Fruit fly (Drosophila melanogaster) whole organism, embryonic: ENCODE measurements around the gene rumi.
A peak's percentile ranks its signal among the peaks of the same experiment; 100 is the strongest.

Source experiments
- Atf-2 ChIP-seq: fragments of 200-800 bp; sonication (Bioruptor generic); optimal IDR thresholded peaks from 2 replicates; lab custom pipeline; 2016; ENCODE audit warnings: missing biosample characterization, missing genetic modification characterization
- B-H1 ChIP-seq: fragments of 200-800 bp; sonication (Bioruptor generic); IDR thresholded peaks from 3 replicates; pipeline ENCODE4 v1.3.6; 2022; ENCODE audit warnings: missing biosample characterization, missing genetic modification characterization
- CG10147 ChIP-seq: fragments of 200-800 bp; sonication (Bioruptor generic); optimal IDR thresholded peaks from 2 replicates; lab custom pipeline; 2019; ENCODE audit warnings: missing biosample characterization, mild to moderate bottlenecking, missing genetic modification characterization, moderate library complexity
- CG10274 ChIP-seq: fragments of 200-800 bp; sonication (Bioruptor generic); optimal IDR thresholded peaks from 3 replicates; lab custom pipeline; 2017; ENCODE audit warnings: missing biosample characterization, mild to moderate bottlenecking, missing genetic modification characterization
- CG10959 ChIP-seq: fragments of 200-800 bp; sonication (Bioruptor generic); IDR thresholded peaks from 2 replicates; pipeline ENCODE4 v1.3.6; 2022; ENCODE audit warnings: missing biosample characterization, missing genetic modification characterization
- CG11456 ChIP-seq: fragments of 200-800 bp; sonication (Bioruptor generic); IDR thresholded peaks from 3 replicates; pipeline ENCODE4 v1.3.6; 2022; ENCODE audit warnings: missing biosample characterization, missing genetic modification characterization
- CG13775 ChIP-seq: fragments of 200-800 bp; sonication (Bioruptor generic); optimal IDR thresholded peaks from 3 replicates; lab custom pipeline; 2017; ENCODE audit warnings: missing biosample characterization, mild to moderate bottlenecking, missing genetic modification characterization
- CG14441 ChIP-seq: fragments of 200-800 bp; sonication (Bioruptor generic); IDR thresholded peaks from 2 replicates; pipeline ENCODE4 v1.3.6; 2022; ENCODE audit warnings: missing biosample characterization, missing genetic modification characterization
- CG1603 ChIP-seq: fragments of 200-800 bp; sonication (Bioruptor generic); optimal IDR thresholded peaks from 2 replicates; lab custom pipeline; 2019; ENCODE audit warnings: missing biosample characterization, mild to moderate bottlenecking, missing genetic modification characterization, moderate library complexity
- CG1647 ChIP-seq: fragments of 200-800 bp; sonication (Bioruptor generic); optimal IDR thresholded peaks from 3 replicates; lab custom pipeline; 2016; ENCODE audit warnings: missing biosample characterization, missing genetic modification characterization
- CG17612 ChIP-seq: fragments of 200-800 bp; sonication (Bioruptor generic); IDR thresholded peaks from 2 replicates; pipeline ENCODE4 v1.3.6; 2022; ENCODE audit warnings: missing biosample characterization, missing genetic modification characterization
- CG18764 ChIP-seq: fragments of 200-800 bp; sonication (Bioruptor generic); optimal IDR thresholded peaks from 3 replicates; lab custom pipeline; 2016; ENCODE audit warnings: missing biosample characterization, missing genetic modification characterization
- CG31224 ChIP-seq: fragments of 200-800 bp; sonication (Bioruptor generic); IDR thresholded peaks from 2 replicates; pipeline ENCODE4 v1.3.6; 2022; ENCODE audit warnings: missing biosample characterization, missing genetic modification characterization
- CG3281 ChIP-seq: fragments of 200-800 bp; sonication (Bioruptor generic); optimal IDR thresholded peaks from 3 replicates; lab custom pipeline; 2017; ENCODE audit warnings: missing biosample characterization, mild to moderate bottlenecking, missing genetic modification characterization
- CG33557 ChIP-seq: fragments of 200-800 bp; sonication (Bioruptor generic); optimal IDR thresholded peaks from 2 replicates; lab custom pipeline; 2019; ENCODE audit warnings: missing biosample characterization, mild to moderate bottlenecking, missing genetic modification characterization, moderate library complexity
- CG34376 ChIP-seq: fragments of 200-800 bp; sonication (Bioruptor generic); optimal IDR thresholded peaks from 2 replicates; lab custom pipeline; 2018; ENCODE audit warnings: missing biosample characterization, mild to moderate bottlenecking, missing genetic modification characterization
- CG3847 ChIP-seq: fragments of 200-800 bp; sonication (Bioruptor generic); IDR thresholded peaks from 2 replicates; pipeline ENCODE4 v1.3.6; 2022; ENCODE audit warnings: missing biosample characterization, missing genetic modification characterization
- CG4404 ChIP-seq: fragments of 200-800 bp; sonication (Bioruptor generic); IDR thresholded peaks from 2 replicates; pipeline ENCODE4 v1.3.6; 2022; ENCODE audit warnings: missing biosample characterization, missing genetic modification characterization
- CG4424 ChIP-seq: fragments of 200-800 bp; sonication (Bioruptor generic); optimal IDR thresholded peaks from 3 replicates; lab custom pipeline; 2016; ENCODE audit warnings: missing biosample characterization, missing genetic modification characterization
- CG6813 ChIP-seq: fragments of 200-800 bp; sonication (Bioruptor generic); optimal IDR thresholded peaks from 2 replicates; lab custom pipeline; 2017; ENCODE audit warnings: missing biosample characterization, missing genetic modification characterization, mild to moderate bottlenecking, moderate library complexity, missing genetic modification reagents
- CG6854 ChIP-seq: fragments of 200-800 bp; sonication (Bioruptor generic); optimal IDR thresholded peaks from 3 replicates; lab custom pipeline; 2017; ENCODE audit warnings: missing biosample characterization, mild to moderate bottlenecking, missing genetic modification characterization
- CG7357 ChIP-seq: fragments of 200-800 bp; sonication (Bioruptor generic); IDR thresholded peaks from 3 replicates; pipeline ENCODE4 v1.3.6; 2022; ENCODE audit warnings: missing biosample characterization, missing genetic modification characterization
- CG8765 ChIP-seq: fragments of 200-800 bp; sonication (Bioruptor generic); IDR thresholded peaks from 2 replicates; pipeline ENCODE4 v1.3.6; 2022; ENCODE audit warnings: missing biosample characterization, missing genetic modification characterization
- D19A ChIP-seq: fragments of 200-800 bp; optimal IDR thresholded peaks from 3 replicates; lab custom pipeline; 2019; ENCODE audit warnings: missing biosample characterization, mild to moderate bottlenecking, missing genetic modification characterization, moderate library complexity
- D19B ChIP-seq: fragments of 200-800 bp; sonication (Bioruptor generic); optimal IDR thresholded peaks from 2 replicates; lab custom pipeline; 2017; ENCODE audit warnings: missing biosample characterization, mild to moderate bottlenecking, missing genetic modification characterization
- Fer1 ChIP-seq: fragments of 200-800 bp; sonication (Bioruptor generic); optimal IDR thresholded peaks from 2 replicates; lab custom pipeline; 2017; ENCODE audit warnings: missing biosample characterization, mild to moderate bottlenecking, missing genetic modification characterization
- H15 ChIP-seq: fragments of 200-800 bp; sonication (Bioruptor generic); IDR thresholded peaks from 3 replicates; pipeline ENCODE4 v1.3.6; 2022; ENCODE audit warnings: missing biosample characterization, missing genetic modification characterization
- HmgZ ChIP-seq: fragments of 200-800 bp; sonication (Bioruptor generic); optimal IDR thresholded peaks from 2 replicates; lab custom pipeline; 2018; ENCODE audit warnings: missing biosample characterization, mild to moderate bottlenecking, missing genetic modification characterization
- Med ChIP-seq: fragments of 200-800 bp; sonication (Bioruptor generic); peaks from one replicate; lab custom pipeline; 2016; ENCODE audit warnings: missing biosample characterization, missing genetic modification characterization, mild to moderate bottlenecking, inconsistent platforms, moderate library complexity
- Meics ChIP-seq: fragments of 200-800 bp; sonication (Bioruptor generic); optimal IDR thresholded peaks from 2 replicates; lab custom pipeline; 2017; ENCODE audit warnings: missing biosample characterization, mild to moderate bottlenecking, missing genetic modification characterization
- NFAT ChIP-seq: fragments of 200-800 bp; sonication (Bioruptor generic); IDR thresholded peaks from 2 replicates; pipeline ENCODE4 v1.3.6; 2022; ENCODE audit warnings: missing biosample characterization, missing genetic modification characterization
- Sry-β ChIP-seq: fragments of 200-800 bp; sonication (Bioruptor generic); optimal IDR thresholded peaks from 2 replicates; lab custom pipeline; 2018; ENCODE audit warnings: missing biosample characterization, mild to moderate bottlenecking, missing genetic modification characterization, moderate library complexity
- Sry-δ ChIP-seq: fragments of 200-800 bp; sonication (Bioruptor generic); optimal IDR thresholded peaks from 2 replicates; lab custom pipeline; 2016; ENCODE audit warnings: missing biosample characterization, missing genetic modification characterization
- Ssrp ChIP-seq: fragments of 200-800 bp; sonication (Bioruptor generic); optimal IDR thresholded peaks from 2 replicates; lab custom pipeline; 2018; ENCODE audit warnings: missing biosample characterization, mild to moderate bottlenecking, missing genetic modification characterization, moderate library complexity
- bigmax ChIP-seq: fragments of 200-800 bp; sonication (Bioruptor generic); optimal IDR thresholded peaks from 2 replicates; lab custom pipeline; 2018; ENCODE audit warnings: missing biosample characterization, mild to moderate bottlenecking, missing genetic modification characterization
- bowl ChIP-seq: fragments of 200-800 bp; sonication (Bioruptor generic); IDR thresholded peaks from 2 replicates; pipeline ENCODE4 v1.3.6; 2022; ENCODE audit warnings: missing biosample characterization, missing genetic modification characterization
- chm ChIP-seq: fragments of 200-800 bp; sonication (Bioruptor generic); IDR thresholded peaks from 2 replicates; pipeline ENCODE4 v1.3.6; 2022; ENCODE audit warnings: missing biosample characterization, missing genetic modification characterization
- croc ChIP-seq: fragments of 200-800 bp; sonication (Bioruptor generic); conservative IDR thresholded peaks from 3 replicates; pipeline ENCODE4 v1.3.6; 2022; ENCODE audit warnings: missing biosample characterization, missing genetic modification characterization
- dan ChIP-seq: fragments of 200-800 bp; sonication (Bioruptor generic); IDR thresholded peaks from 2 replicates; pipeline ENCODE4 v1.3.6; 2022; ENCODE audit warnings: missing biosample characterization, missing genetic modification characterization
- gcm ChIP-seq: fragments of 200-800 bp; sonication (Bioruptor generic); optimal IDR thresholded peaks from 2 replicates; lab custom pipeline; 2019; ENCODE audit warnings: missing biosample characterization, mild to moderate bottlenecking, missing genetic modification characterization, moderate library complexity
- hkb ChIP-seq, 2 experiments: fragments of 200-800 bp in 1 of 2; fragments of >200 bp in 1 of 2; sonication (Bioruptor generic) in 1 of 2; IDR thresholded peaks in 1 of 2; optimal IDR thresholded peaks in 1 of 2; 2 replicates each; pipeline versions ENCODE4 v1.3.6 to Lab custom; 2017 to 2022; ENCODE audit warnings: missing biosample characterization in 1 of 2, missing genetic modification characterization in 1 of 2
- klu ChIP-seq: fragments of 200-800 bp; sonication (Bioruptor generic); IDR thresholded peaks from 2 replicates; pipeline ENCODE4 v1.3.6; 2022; ENCODE audit warnings: missing biosample characterization, missing genetic modification characterization
- mld ChIP-seq: fragments of 200-800 bp; sonication (Bioruptor generic); IDR thresholded peaks from 3 replicates; pipeline ENCODE4 v1.3.6; 2022; ENCODE audit warnings: missing biosample characterization, missing genetic modification characterization; ENCODE audit not compliant: partially characterized antibody
- phol ChIP-seq: fragments of 200-800 bp; sonication (Bioruptor generic); optimal IDR thresholded peaks from 3 replicates; lab custom pipeline; 2018; ENCODE audit warnings: missing biosample characterization, mild to moderate bottlenecking, missing genetic modification characterization, moderate library complexity
- sc ChIP-seq, 3 experiments: fragments of >200 bp in 2 of 3; fragments of 200-800 bp in 1 of 3; sonication (Bioruptor generic) in 1 of 3; optimal IDR thresholded peaks; 2 replicates in 2 of 3; 3 replicates in 1 of 3; lab custom pipeline; 2017; ENCODE audit warnings: mild to moderate bottlenecking in 1 of 3, missing biosample characterization in 1 of 3, missing genetic modification characterization in 1 of 3, missing genetic modification reagents in 1 of 3
- sens-2 ChIP-seq: fragments of 200-800 bp; sonication (Bioruptor generic); IDR thresholded peaks from 2 replicates; pipeline ENCODE4 v1.3.6; 2022; ENCODE audit warnings: missing biosample characterization, missing genetic modification characterization
- tin ChIP-seq: fragments of 200-800 bp; sonication (Bioruptor generic); optimal IDR thresholded peaks from 3 replicates; lab custom pipeline; 2016; ENCODE audit warnings: missing biosample characterization, missing genetic modification characterization
- vfl ChIP-seq: fragments of 200-800 bp; sonication (Bioruptor generic); optimal IDR thresholded peaks from 2 replicates; lab custom pipeline; 2016; ENCODE audit warnings: missing biosample characterization, missing genetic modification characterization
- zen ChIP-seq: fragments of 200-800 bp; sonication (Bioruptor generic); optimal IDR thresholded peaks from 3 replicates; lab custom pipeline; 2018; ENCODE audit warnings: missing biosample characterization, mild to moderate bottlenecking, missing genetic modification characterization, moderate library complexity

Gene rumi

DNA sequence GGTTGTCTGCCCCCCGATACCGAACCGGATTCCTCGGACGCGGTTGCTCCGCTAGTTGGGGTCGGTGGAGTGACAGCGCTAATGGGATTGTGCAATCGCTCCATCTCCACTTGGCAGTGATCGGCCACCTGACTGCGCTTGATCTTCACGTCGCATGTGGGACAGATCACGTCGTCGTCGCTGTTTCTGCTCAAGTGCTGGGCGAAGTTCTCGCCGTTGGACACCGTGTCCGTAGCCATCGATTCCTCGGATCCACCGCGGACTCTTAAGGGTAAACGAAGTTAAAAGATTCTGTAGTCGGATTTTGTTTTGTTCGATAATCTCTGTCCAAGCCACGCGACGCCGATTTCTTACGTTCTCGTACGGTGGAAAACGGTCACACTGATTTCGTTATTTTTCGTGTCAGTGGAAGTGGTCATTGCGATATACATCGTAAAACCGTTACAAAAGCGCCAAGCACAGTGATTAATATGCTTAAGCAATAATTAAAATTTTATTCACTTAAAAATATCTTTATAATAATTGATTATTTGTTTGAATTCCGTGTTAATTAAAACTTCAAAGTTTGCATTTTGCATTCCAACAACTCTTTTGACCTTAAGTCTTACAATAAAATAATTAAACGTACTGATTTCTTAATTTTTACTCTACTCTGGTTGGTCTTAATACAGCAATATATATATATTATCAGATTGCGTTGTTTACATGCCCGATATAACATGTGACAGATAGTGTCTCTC is 24.2 kb downstream of the rumi start, which contains the start of gene RNF220 (continued):
- TF ChIP-seq croc (GFP tag; lab: Robert Waterston, UW), result no peak
- TF ChIP-seq B-H1 (GFP tag; lab: Robert Waterston, UW), result no peak
- TF ChIP-seq CG3847 (GFP tag; lab: Robert Waterston, UW), result no peak
- TF ChIP-seq CG14441, result 0 out of 2 replicates have a peak, but pooled peaks have one; percentile 4
- no peak for TF ChIP-seq CG10959 (GFP tag; lab: Robert Waterston, UW)
- no peak for TF ChIP-seq gcm (GFP tag; lab: Kevin White, UChicago)
- TF ChIP-seq CG10147 (GFP tag; lab: Kevin White, UChicago), result no peak
- no peak for TF ChIP-seq zen (tag; lab: Kevin White, UChicago)
- TF ChIP-seq CG11456 (GFP tag; lab: Robert Waterston, UW), result no peak
- TF ChIP-seq H15 (GFP tag; lab: Robert Waterston, UW), result no peak
- 0 out of 2 replicates have a peak, but pooled peaks have one; percentile 8 for TF ChIP-seq klu (GFP tag; lab: Robert Waterston, UW)
- TF ChIP-seq phol (tag; lab: Kevin White, UChicago), result peak; percentile 46
- no peak for TF ChIP-seq hkb (optimal IDR thresholded peaks at IDR 0.05; lab: Kevin White, UChicago)
- TF ChIP-seq hkb (GFP tag; IDR thresholded peaks at IDR 0.05; lab: Robert Waterston, UW), result no peak
- TF ChIP-seq Med (GFP tag; lab: Kevin White, UChicago), result peak; percentile 59
- no peak for TF ChIP-seq NFAT (GFP tag; lab: Robert Waterston, UW)
- TF ChIP-seq CG3281 (GFP tag; lab: Kevin White, UChicago), result no peak
- TF ChIP-seq sc (optimal IDR thresholded peaks at IDR 0.05; lab: Kevin White, UChicago), result no peak
- TF ChIP-seq sc (GFP tag; optimal IDR thresholded peaks at IDR 0.05; lab: Kevin White, UChicago), result no peak
- TF ChIP-seq mld (GFP tag; lab: Robert Waterston, UW), result peak; percentile 58; the same call in 1 of the 3 replicates
- TF ChIP-seq CG17612 (GFP tag; lab: Robert Waterston, UW), result no peak
- no peak for TF ChIP-seq CG10274 (GFP tag; lab: Kevin White, UChicago)
- no peak for TF ChIP-seq dan (GFP tag; lab: Robert Waterston, UW)
- TF ChIP-seq Fer1, result no peak
- no peak for TF ChIP-seq CG6813
- no peak for TF ChIP-seq CG34376 (GFP tag; lab: Kevin White, UChicago)
- no peak for TF ChIP-seq D19B (GFP tag; lab: Kevin White, UChicago)
- peak; percentile 31 for TF ChIP-seq CG4424
- no peak for TF ChIP-seq CG31224 (GFP tag; lab: Robert Waterston, UW)
- TF ChIP-seq Ssrp (tag; lab: Kevin White, UChicago), result no peak
- no peak for TF ChIP-seq CG6854 (GFP tag; lab: Kevin White, UChicago)
- no peak for TF ChIP-seq CG8765 (GFP tag; lab: Robert Waterston, UW)
- no peak for TF ChIP-seq Sry-δ (GFP tag; lab: Kevin White, UChicago)
- no peak for TF ChIP-seq tin (GFP tag; lab: Kevin White, UChicago)
- no peak for TF ChIP-seq CG4404
- TF ChIP-seq CG13775 (GFP tag; lab: Kevin White, UChicago), result peak; percentile 32
- no peak for TF ChIP-seq Meics (GFP tag; lab: Kevin White, UChicago)
- no peak for TF ChIP-seq CG18764
- no peak for TF ChIP-seq HmgZ (tag; lab: Kevin White, UChicago)
- TF ChIP-seq CG1603 (tag; lab: Kevin White, UChicago), result peak; percentile 41
- TF ChIP-seq bigmax, result no peak
- TF ChIP-seq sens-2 (GFP tag; lab: Robert Waterston, UW), result no peak
- TF ChIP-seq Atf-2 (GFP tag; lab: Kevin White, UChicago), result no peak
- TF ChIP-seq vfl (GFP tag; lab: Kevin White, UChicago), result no peak
- TF ChIP-seq bowl, result no peak
- no peak for TF ChIP-seq CG33557 (GFP tag; lab: Kevin White, UChicago)
- TF ChIP-seq CG7357, result no peak
- TF ChIP-seq D19A (tag; lab: Kevin White, UChicago), result peak; percentile 1
- TF ChIP-seq CG1647 (GFP tag; lab: Kevin White, UChicago), result no peak
- 0 out of 2 replicates have a peak, but pooled peaks have one; percentile 34 for TF ChIP-seq chm
- no peak for TF ChIP-seq Sry-β (GFP tag; lab: Kevin White, UChicago)
